Fruit fly (Drosophila melanogaster) whole organism, pupa: ENCODE data around the gene CG43645.
A peak's percentile ranks its signal among the peaks of the same experiment; 100 is the strongest.

Experiments
- CG10348 ChIP-seq: fragments of 200-800 bp; sonication (Bioruptor generic); IDR thresholded peaks from 2 replicates; pipeline ENCODE4 v1.3.6; 2022; ENCODE audit warnings: missing biosample characterization, missing genetic modification characterization
- CG12605 ChIP-seq: fragments of 200-800 bp; sonication (Bioruptor generic); IDR thresholded peaks from 2 replicates; pipeline ENCODE4 v1.3.6; 2022; ENCODE audit warnings: missing biosample characterization, missing genetic modification characterization
- CG13204 ChIP-seq: fragments of 200-800 bp; sonication (Bioruptor generic); optimal IDR thresholded peaks from 2 replicates; lab custom pipeline; 2018; ENCODE audit warnings: missing biosample characterization, mild to moderate bottlenecking, missing genetic modification characterization, moderate library complexity
- CG14655 ChIP-seq: fragments of 200-800 bp; sonication (Bioruptor generic); optimal IDR thresholded peaks from 3 replicates; lab custom pipeline; 2017; ENCODE audit warnings: mild to moderate bottlenecking, missing biosample characterization, missing genetic modification reagents, missing genetic modification characterization
- CG15710 ChIP-seq: fragments of 200-800 bp; sonication (Bioruptor generic); optimal IDR thresholded peaks from 2 replicates; lab custom pipeline; 2018; ENCODE audit warnings: missing biosample characterization, mild to moderate bottlenecking, missing genetic modification characterization, moderate library complexity
- CG17806 ChIP-seq: fragments of 200-800 bp; sonication (Bioruptor generic); optimal IDR thresholded peaks from 2 replicates; lab custom pipeline; 2018; ENCODE audit warnings: missing biosample characterization, mild to moderate bottlenecking, missing genetic modification characterization, moderate library complexity
- CG32121 ChIP-seq: fragments of 200-800 bp; sonication (Bioruptor generic); IDR thresholded peaks from 2 replicates; pipeline ENCODE4 v1.3.6; 2022; ENCODE audit warnings: missing biosample characterization, missing genetic modification characterization
- CG34367 ChIP-seq: fragments of 200-800 bp; sonication (Bioruptor generic); optimal IDR thresholded peaks from 2 replicates; lab custom pipeline; 2018; ENCODE audit warnings: missing biosample characterization, mild to moderate bottlenecking, missing genetic modification characterization
- CG4496 ChIP-seq: fragments of 200-800 bp; sonication (Bioruptor generic); IDR thresholded peaks from 3 replicates; pipeline ENCODE4 v1.3.6; 2022; ENCODE audit warnings: missing biosample characterization, missing genetic modification characterization
- CG8159 ChIP-seq: fragments of 200-800 bp; sonication (Bioruptor generic); optimal IDR thresholded peaks from 3 replicates; lab custom pipeline; 2018; ENCODE audit warnings: missing biosample characterization, mild to moderate bottlenecking, missing genetic modification characterization, moderate library complexity
- CG8301 ChIP-seq: fragments of 200-800 bp; sonication (Bioruptor generic); optimal IDR thresholded peaks from 2 replicates; lab custom pipeline; 2018; ENCODE audit warnings: missing biosample characterization, mild to moderate bottlenecking, missing genetic modification characterization
- CG9948 ChIP-seq: fragments of 200-800 bp; sonication (Bioruptor generic); optimal IDR thresholded peaks from 2 replicates; lab custom pipeline; 2018; ENCODE audit warnings: missing biosample characterization, mild to moderate bottlenecking, missing genetic modification characterization, moderate library complexity
- D1 ChIP-seq: fragments of 200-800 bp; sonication (Bioruptor generic); optimal IDR thresholded peaks from 2 replicates; lab custom pipeline; 2018; ENCODE audit warnings: missing biosample characterization, mild to moderate bottlenecking, missing genetic modification characterization, moderate library complexity
- EcR ChIP-seq: fragments of 200-800 bp; sonication (Bioruptor generic); optimal IDR thresholded peaks from 3 replicates; lab custom pipeline; 2019; ENCODE audit warnings: missing biosample characterization, missing genetic modification characterization, mild to moderate bottlenecking, moderate library complexity, missing genetic modification reagents
- Ets98B ChIP-seq: fragments of 200-800 bp; sonication (Bioruptor generic); IDR thresholded peaks from 2 replicates; pipeline ENCODE4 v1.3.6; 2022; ENCODE audit warnings: missing biosample characterization, missing genetic modification characterization
- Pif1A ChIP-seq: fragments of 200-800 bp; sonication (Bioruptor generic); optimal IDR thresholded peaks from 3 replicates; lab custom pipeline; 2016; ENCODE audit warnings: missing biosample characterization, missing genetic modification characterization
- Pif1B ChIP-seq: fragments of 200-800 bp; sonication (Bioruptor generic); optimal IDR thresholded peaks from 3 replicates; lab custom pipeline; 2016; ENCODE audit warnings: missing biosample characterization, missing genetic modification characterization
- Snoo ChIP-seq: fragments of 200-800 bp; sonication (Bioruptor generic); optimal IDR thresholded peaks from 3 replicates; lab custom pipeline; 2017; ENCODE audit warnings: missing biosample characterization, mild to moderate bottlenecking, missing genetic modification characterization, inconsistent platforms
- fd96Ca ChIP-seq: fragments of 200-800 bp; sonication (Bioruptor generic); IDR thresholded peaks from 3 replicates; pipeline ENCODE4 v1.3.6; 2022; ENCODE audit warnings: missing biosample characterization, missing genetic modification characterization
- gl ChIP-seq: fragments of 200-800 bp; sonication (Bioruptor generic); optimal IDR thresholded peaks from 2 replicates; lab custom pipeline; 2018; ENCODE audit warnings: missing biosample characterization, mild to moderate bottlenecking, missing genetic modification characterization
- rn ChIP-seq: fragments of 200-800 bp; sonication (Bioruptor generic); IDR thresholded peaks from 2 replicates; pipeline ENCODE4 v1.3.6; 2022; ENCODE audit warnings: missing biosample characterization, missing genetic modification characterization

The CG43645 gene

DNA sequence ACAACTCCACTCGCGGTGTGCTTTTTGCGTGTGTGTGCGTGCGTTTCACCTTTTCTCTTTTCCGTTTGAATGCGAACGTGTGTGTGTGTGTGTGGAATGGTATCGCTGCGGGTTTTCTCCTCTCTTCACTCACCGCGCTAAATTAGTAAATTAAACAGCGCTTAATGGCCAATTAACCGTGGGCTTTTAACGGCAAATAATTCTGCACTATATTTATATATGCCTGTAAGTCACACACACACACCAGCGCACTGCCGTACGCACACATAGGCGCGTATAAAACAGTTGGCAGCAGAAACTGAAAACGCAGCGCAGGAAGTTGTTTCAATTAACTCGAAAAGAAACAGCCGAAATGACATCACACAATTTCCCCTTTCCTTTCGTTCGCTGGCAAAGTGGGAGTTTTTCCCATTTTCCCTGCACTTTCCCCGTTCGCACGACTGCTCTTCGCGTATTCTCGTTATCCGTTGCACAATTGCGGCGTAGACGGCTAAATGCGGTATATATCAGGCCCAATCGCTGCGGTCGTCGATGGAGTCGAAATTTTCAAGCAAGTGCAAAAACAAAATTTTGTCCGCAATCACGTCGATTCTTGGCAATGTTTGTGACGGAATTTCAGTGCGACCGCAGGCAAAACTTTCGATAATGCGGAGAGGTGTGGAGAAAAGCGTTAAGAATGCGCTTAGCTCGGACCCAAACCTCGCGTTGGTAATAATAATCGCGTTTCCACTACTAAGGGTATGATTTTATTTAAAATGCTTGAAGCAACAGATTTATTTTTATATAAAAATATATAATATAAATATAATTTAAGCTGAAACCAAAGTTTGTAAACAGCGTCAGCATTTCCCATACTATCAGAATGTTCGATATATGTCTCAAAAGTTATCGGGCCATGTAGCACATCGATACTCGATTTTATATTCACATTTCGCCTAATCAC, 12.7 kb upstream of the CG43645 start, which contains the start of gene BicD:
BicD (minus strand) TSS at position 634 of the 943 bp plus-strand sequence.
- TF ChIP-seq CG10348 = no peak
- no peak for TF ChIP-seq CG32121 (GFP tag; lab: Robert Waterston, UW)
- no peak for TF ChIP-seq fd96Ca (GFP tag; lab: Robert Waterston, UW)
- TF ChIP-seq CG14655 (GFP tag; lab: Kevin White, UChicago) = no peak
- peak; percentile 22; the same call in 1 of the 3 replicates for TF ChIP-seq CG4496 (GFP tag; lab: Robert Waterston, UW)
- no peak for TF ChIP-seq CG13204
- TF ChIP-seq rn (GFP tag; lab: Robert Waterston, UW) = no peak
- no peak for TF ChIP-seq CG34367 (tag; lab: Kevin White, UChicago)
- peak; percentile 23; the same call in 1 of the 2 replicates for TF ChIP-seq Ets98B (GFP tag; lab: Robert Waterston, UW)
- TF ChIP-seq gl (tag; lab: Kevin White, UChicago) = no peak
- 0 out of 2 replicates have a peak, but pooled peaks have one; percentile 20 for TF ChIP-seq CG12605 (GFP tag; lab: Robert Waterston, UW)
- no peak for TF ChIP-seq D1
- no peak for TF ChIP-seq Pif1A (GFP tag; lab: Kevin White, UChicago)
- no peak for TF ChIP-seq CG17806 (tag; lab: Kevin White, UChicago)
- TF ChIP-seq EcR = peak; percentile 20
- TF ChIP-seq CG15710 (tag; lab: Kevin White, UChicago) = no peak
- TF ChIP-seq Pif1B (GFP tag; lab: Kevin White, UChicago) = no peak
- TF ChIP-seq CG8301 (tag; lab: Kevin White, UChicago) = no peak
- TF ChIP-seq Snoo = no peak
- TF ChIP-seq CG9948 = no peak
- no peak for TF ChIP-seq CG8159 (tag; lab: Kevin White, UChicago)
- TF ChIP-seq, all 21 proteins: peak for 4

DNA sequence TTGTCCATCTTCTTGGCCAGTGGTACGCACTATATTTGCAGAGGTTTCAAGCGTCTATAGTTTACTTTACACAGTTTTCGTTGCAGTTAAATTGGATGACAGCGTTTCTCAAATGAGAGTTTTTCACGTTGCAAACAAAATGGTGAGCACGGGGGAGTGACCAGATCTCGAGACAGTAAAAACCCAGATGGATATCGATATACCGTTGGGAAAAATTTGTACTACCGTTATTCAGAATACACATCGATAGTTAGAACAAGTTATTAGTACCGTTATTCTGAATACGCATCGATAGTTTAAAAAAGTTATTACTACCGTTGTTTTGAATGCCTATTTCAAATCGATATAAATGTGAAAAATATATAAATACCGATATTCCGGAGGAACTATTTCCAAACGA, 7.8 kb upstream of the CG43645 start, which contains the start of gene cass:
cass (minus strand) TSS at position 179 of the 400 bp plus-strand sequence.
- TF ChIP-seq Snoo (no peak), CG10348 (no peak), CG14655 (GFP tag; lab: Kevin White, UChicago) (no peak), Ets98B (GFP tag; lab: Robert Waterston, UW) (no peak), CG9948 (no peak), gl (tag; lab: Kevin White, UChicago) (no peak), D1 (no peak), CG8159 (tag; lab: Kevin White, UChicago) (no peak), CG4496 (GFP tag; lab: Robert Waterston, UW) (no peak), CG34367 (tag; lab: Kevin White, UChicago) (no peak), CG13204 (no peak), Pif1A (GFP tag; lab: Kevin White, UChicago) (no peak)

DNA sequence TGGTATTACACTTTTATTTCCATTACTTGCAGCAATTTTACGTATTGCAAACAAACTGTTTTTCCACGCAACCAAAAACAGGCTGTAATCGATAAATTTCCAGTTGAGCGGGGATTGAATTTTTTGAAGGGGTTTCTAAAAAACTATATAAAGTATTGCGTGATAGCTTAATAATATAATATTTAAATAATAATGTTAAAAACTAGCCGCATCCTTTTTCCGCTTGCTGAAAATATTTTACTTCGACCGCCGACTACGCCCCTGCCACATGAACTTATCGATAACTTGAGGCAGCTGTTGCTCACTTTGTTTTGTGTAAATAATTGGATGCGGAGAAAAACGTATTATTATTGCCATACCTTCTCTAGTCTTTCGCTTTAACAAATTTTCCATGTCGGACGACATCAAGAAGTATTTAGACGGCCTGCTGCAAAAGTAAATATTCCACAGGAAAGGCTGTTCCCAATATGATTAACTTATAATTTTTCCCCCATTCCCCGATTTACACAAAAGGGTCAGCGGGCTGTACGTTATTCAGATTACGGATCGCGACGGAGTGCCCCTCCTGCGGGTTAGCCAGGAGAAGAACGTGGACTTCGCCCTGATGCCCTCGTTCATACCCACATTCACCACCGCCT, 4.5 kb upstream of the CG43645 start, which contains the start of the genes fws and Lamtor3:
fws (minus strand) TSS at position 87 of the 638 bp plus-strand sequence.
Lamtor3 (plus strand) TSS at position 289 of the 638 bp plus-strand sequence.
- TF ChIP-seq Ets98B (GFP tag; lab: Robert Waterston, UW) (peak; percentile 100), D1 (peak; percentile 96), CG12605 (GFP tag; lab: Robert Waterston, UW) (peak; percentile 99), CG9948 (peak; percentile 99), fd96Ca (GFP tag; lab: Robert Waterston, UW) (peak; percentile 100), rn (GFP tag; lab: Robert Waterston, UW) (peak; percentile 99), CG34367 (tag; lab: Kevin White, UChicago) (peak; percentile 98), Pif1A (GFP tag; lab: Kevin White, UChicago) (peak; percentile 98), Pif1B (GFP tag; lab: Kevin White, UChicago) (peak; percentile 99), Snoo (peak; percentile 99), CG14655 (GFP tag; lab: Kevin White, UChicago) (peak; percentile 99), CG10348 (peak; percentile 98), CG8159 (tag; lab: Kevin White, UChicago) (peak; percentile 99), EcR (peak; percentile 41), CG32121 (GFP tag; lab: Robert Waterston, UW) (peak; percentile 99), CG17806 (tag; lab: Kevin White, UChicago) (peak; percentile 99), CG13204 (no peak), gl (tag; lab: Kevin White, UChicago) (peak; percentile 95), CG15710 (tag; lab: Kevin White, UChicago) (peak; percentile 99), CG8301 (tag; lab: Kevin White, UChicago) (peak; percentile 99), CG4496 (GFP tag; lab: Robert Waterston, UW) (peak; percentile 100)

DNA sequence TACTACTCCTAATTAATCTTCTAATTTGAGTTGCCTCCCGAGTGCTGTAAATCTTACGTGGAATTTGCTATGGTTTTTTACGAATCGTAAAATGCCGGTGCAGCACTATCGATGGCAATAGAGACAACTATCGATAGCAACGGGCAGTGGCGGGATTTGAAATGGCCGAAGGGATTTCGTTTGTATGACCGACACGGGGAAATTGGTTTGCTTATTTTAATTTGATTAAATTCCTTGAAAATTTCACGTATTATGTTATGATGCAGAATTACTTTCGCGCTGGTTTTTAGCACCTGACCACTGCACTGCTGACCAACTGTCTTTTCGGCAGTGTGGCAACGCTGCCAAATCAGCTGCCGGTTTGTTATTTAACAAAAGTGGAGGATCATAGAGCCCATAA, 1.4 kb upstream of the CG43645 start, which contains the start of the genes GCS2beta and CG5131:
GCS2beta (minus strand) TSS at position 134 of the 400 bp plus-strand sequence.
CG5131 (plus strand) TSS at position 328 of the 400 bp plus-strand sequence.
- TF ChIP-seq CG32121 (GFP tag; lab: Robert Waterston, UW) (peak; percentile 88), CG13204 (no peak), CG10348 (peak; percentile 84), Snoo (peak; percentile 88), Pif1B (GFP tag; lab: Kevin White, UChicago) (peak; percentile 77), EcR (no peak), rn (GFP tag; lab: Robert Waterston, UW) (peak; percentile 91), CG8159 (tag; lab: Kevin White, UChicago) (peak; percentile 75), CG9948 (peak; percentile 78), CG17806 (tag; lab: Kevin White, UChicago) (peak; percentile 76), CG4496 (GFP tag; lab: Robert Waterston, UW) (peak; percentile 96), CG8301 (tag; lab: Kevin White, UChicago) (peak; percentile 83), Ets98B (GFP tag; lab: Robert Waterston, UW) (peak; percentile 92), CG15710 (tag; lab: Kevin White, UChicago) (peak; percentile 84), CG12605 (GFP tag; lab: Robert Waterston, UW) (0 out of 2 replicates have a peak, but pooled peaks have one; percentile 40), Pif1A (GFP tag; lab: Kevin White, UChicago) (peak; percentile 93), D1 (peak; percentile 23), CG14655 (GFP tag; lab: Kevin White, UChicago) (peak; percentile 82), CG34367 (tag; lab: Kevin White, UChicago) (peak; percentile 76), fd96Ca (GFP tag; lab: Robert Waterston, UW) (peak; percentile 96), gl (tag; lab: Kevin White, UChicago) (peak; percentile 56)
- TF ChIP-seq, all 21 proteins: peak for 19
